Fruit fly (Drosophila melanogaster): ENCODE results near the gene CG11679.

The CG11679 gene

dm6 chrX:15738890-15739550, at the start of gene CG11679, which contains the start of gene CG8206:
Gene CG11679 (minus strand): TSS chrX:15738954.
Gene CG8206 (plus strand): TSS chrX:15739230.
- TF ChIP-seq CG17801 (GFP tag; optimal IDR thresholded peaks at IDR 0.05; ENCODE audit: partially characterized antibody) = peak; percentile 79

dm6 chrX:15786242-15786641, 47.5 kb upstream of the CG11679 start:
- TF ChIP-seq CG17801 (GFP tag; optimal IDR thresholded peaks at IDR 0.05; ENCODE audit: partially characterized antibody) = no peak

dm6 chrX:15785429-15786239, 46.9 kb upstream of the CG11679 start, which contains the start of the genes Paf-AHalpha and mRpS30:
Gene Paf-AHalpha (minus strand): TSS chrX:15785583.
Gene mRpS30 (plus strand): TSS chrX:15786047.
- TF ChIP-seq CG17801 (GFP tag; optimal IDR thresholded peaks at IDR 0.05; ENCODE audit: partially characterized antibody) = peak; percentile 25

DNA sequence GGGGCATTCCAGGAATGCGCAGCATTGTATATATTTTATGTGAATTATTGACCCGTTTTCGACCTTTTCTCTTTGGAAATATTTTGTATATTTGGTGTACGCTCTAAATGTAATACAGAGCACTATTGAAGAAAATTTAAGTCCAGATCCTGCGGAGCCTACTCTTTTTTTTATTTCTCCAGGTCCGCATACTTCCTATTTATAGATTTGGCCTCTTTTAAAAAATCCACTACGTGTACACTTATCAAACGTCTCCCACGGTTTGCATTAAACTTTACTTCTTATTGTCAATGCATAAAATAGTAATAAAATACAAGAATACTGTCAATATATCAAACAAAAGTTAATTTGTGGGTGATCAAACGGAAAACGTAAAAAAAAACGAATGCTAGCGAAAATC, 44.9 kb upstream of the CG11679 start, which contains the start of gene Efhc1.1:
TSS of gene Efhc1.1 (minus strand) at position 101 of the 400 bp plus-strand sequence.
- TF ChIP-seq CG17801 (GFP tag; optimal IDR thresholded peaks at IDR 0.05; ENCODE audit: partially characterized antibody) = no peak

- no peak for TF ChIP-seq CG17801 (GFP tag; optimal IDR thresholded peaks at IDR 0.05; ENCODE audit: partially characterized antibody)
Observed at dm6 chrX:15778846-15779245, 40.1 kb upstream of the CG11679 start, which contains the start of gene CG43673. Gene CG43673 (plus strand): TSS chrX:15779146.

DNA sequence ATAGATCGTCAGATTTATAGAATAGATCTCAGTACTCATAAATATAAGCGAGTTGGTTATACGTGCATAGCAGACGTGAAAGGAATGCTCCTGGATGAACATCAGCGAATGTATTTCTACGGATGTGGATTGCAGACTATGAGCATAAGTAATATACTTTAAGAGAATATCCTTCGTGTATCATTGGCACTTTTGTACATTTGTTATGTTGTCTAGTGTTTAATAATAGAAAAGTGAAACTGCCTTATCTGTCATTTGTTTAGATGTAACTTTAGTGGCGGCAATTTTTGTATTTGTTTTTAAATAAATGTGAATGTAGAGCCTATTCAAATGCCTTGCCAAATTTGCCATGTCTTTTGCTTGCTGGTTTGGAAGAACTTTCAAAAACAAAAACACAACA, 33.9 kb upstream of the CG11679 start, which contains the start of gene CG43672:
TSS of gene CG43672 (plus strand) at position 301 of the 400 bp plus-strand sequence.
- no peak for TF ChIP-seq CG17801 (GFP tag; optimal IDR thresholded peaks at IDR 0.05; ENCODE audit: partially characterized antibody)

DNA sequence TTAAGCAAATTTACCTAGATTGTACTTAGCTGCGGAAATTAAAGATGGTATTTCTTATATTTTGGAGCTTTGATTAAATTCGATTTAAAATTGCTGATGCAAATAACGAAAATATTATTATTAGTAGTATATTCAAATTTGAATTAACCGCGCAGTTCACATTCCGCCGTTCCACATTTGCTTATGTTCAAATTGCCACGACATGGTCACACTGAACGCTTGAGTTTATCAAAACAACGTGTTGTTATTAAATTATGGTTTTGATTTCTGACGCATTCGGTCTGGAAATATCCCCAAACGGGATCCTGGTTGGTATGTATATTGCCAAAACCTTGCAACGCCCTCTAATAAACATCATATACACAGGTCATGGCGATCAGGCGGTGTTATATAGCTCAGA, 30.7 kb upstream of the CG11679 start, which contains the start of gene CG33172:
TSS of gene CG33172 (plus strand) at position 208 of the 400 bp plus-strand sequence.
- no peak for TF ChIP-seq CG17801 (GFP tag; optimal IDR thresholded peaks at IDR 0.05; ENCODE audit: partially characterized antibody)

DNA sequence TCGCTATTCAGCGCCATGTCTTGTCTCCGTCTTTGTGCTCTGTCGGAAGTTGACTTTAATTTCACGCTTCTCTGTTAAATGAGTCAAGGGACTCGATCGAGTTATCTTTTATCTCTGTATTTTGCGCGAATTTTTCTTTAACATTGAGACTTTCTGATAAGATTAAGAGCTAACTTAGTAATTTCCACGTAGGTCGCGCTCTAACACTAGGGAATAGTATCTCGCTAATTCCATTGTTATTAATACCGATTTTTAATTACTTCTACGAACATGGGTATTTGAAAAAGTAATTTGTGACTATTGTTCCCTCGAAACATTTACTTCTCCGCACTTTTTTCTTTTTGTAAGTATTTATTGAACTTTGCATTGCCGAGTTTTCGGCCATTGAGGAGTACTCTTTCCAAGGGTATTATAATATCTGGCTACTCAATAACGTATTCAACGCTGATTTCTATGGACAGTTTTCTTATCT, 27.7 kb upstream of the CG11679 start, which contains the start of gene CG8952:
TSS of gene CG8952 (minus strand) at position 51 of the 472 bp plus-strand sequence.
- no peak for TF ChIP-seq CG17801 (GFP tag; optimal IDR thresholded peaks at IDR 0.05; ENCODE audit: partially characterized antibody)

dm6 chrX:15762723-15763122, 24.0 kb upstream of the CG11679 start, which contains the start of gene Polr3A:
Gene Polr3A (plus strand): TSS chrX:15762956.
- no peak for TF ChIP-seq CG17801 (GFP tag; optimal IDR thresholded peaks at IDR 0.05; ENCODE audit: partially characterized antibody)

DNA sequence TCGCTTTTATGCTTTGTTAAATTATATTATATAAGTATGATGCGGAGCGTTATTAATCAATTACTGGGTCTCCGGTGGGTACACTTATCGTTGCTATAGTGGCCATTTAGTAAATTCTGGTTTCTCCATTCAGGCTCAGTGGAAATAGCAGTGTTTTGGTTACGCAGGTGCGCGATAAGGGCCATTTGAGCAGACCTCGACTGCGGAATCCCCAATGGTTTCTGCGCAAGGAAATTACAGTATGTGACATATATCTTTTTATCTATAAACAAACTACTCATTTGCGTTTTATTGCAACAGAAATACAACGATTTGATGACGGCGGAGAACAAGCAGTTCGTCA, 22.5 kb upstream of the CG11679 start:
- TF ChIP-seq CG17801 (GFP tag; optimal IDR thresholded peaks at IDR 0.05; ENCODE audit: partially characterized antibody) = no peak

dm6 chrX:15760447-15761297, 21.9 kb upstream of the CG11679 start, which contains the start of the genes Graf and mRpL3:
Gene Graf (minus strand): TSS chrX:15760733.
Gene mRpL3 (plus strand): TSS chrX:15761248.
- no peak for TF ChIP-seq CG17801 (GFP tag; optimal IDR thresholded peaks at IDR 0.05; ENCODE audit: partially characterized antibody)

DNA sequence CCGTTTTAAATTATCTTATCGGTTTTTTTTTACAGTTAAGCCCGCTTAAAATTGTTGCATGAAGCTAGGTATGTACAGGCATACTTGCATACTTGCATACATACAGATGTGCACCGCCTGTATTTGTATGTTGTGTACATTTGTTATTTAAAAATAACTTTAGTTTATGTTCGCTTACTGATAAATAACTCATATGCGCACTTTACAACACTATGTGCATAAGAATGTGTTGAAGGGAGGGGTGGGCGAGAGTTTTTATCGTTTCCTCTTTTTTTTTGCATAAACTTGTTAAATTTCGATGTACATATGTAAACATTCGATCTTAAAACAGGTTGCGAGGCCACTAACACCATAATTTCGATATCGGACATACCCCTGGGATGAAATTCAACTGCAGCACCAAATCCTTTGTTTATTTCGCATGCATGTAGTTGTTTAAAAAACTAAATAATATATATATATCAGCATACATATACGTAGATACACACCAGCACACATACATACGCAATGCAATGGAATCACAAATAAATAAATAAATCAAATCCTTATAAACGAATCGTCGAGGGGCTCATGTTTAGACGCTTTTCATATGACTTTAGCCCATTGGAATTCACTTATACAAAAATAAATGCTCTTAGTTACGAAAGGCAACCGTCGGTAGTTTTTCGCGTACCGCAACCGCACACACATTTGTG, 21.1 kb upstream of the CG11679 start:
- peak; percentile 1 for TF ChIP-seq CG17801 (GFP tag; optimal IDR thresholded peaks at IDR 0.05; ENCODE audit: partially characterized antibody)

DNA sequence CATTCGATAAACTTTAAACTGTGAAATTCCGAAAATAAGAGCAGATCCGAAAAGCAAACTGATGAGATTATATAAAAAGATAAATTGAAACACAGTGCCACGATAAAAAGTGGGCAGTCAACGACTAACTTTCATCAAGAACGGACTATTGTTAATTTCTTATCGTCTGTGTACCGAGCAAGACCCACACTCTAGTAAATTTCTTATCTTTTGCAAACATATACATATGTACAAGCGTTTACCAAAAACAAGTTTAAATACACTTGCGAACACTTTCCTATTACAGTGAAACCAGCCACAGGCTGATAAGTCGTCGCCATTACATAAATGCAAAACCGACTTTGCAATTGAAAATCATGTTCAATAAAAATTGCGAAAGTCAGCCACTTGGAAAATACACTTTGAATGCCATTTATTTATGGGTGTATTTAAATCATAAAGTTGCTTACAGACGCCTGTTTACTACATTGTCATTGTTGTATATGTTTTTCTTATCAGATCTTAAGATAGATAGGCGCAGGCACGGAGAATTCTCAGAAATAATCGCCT, 20.0 kb upstream of the CG11679 start:
- no peak for TF ChIP-seq CG17801 (GFP tag; optimal IDR thresholded peaks at IDR 0.05; ENCODE audit: partially characterized antibody)
